Fruit fly (Drosophila melanogaster): ENCODE data around the gene Bet5.

DNA sequence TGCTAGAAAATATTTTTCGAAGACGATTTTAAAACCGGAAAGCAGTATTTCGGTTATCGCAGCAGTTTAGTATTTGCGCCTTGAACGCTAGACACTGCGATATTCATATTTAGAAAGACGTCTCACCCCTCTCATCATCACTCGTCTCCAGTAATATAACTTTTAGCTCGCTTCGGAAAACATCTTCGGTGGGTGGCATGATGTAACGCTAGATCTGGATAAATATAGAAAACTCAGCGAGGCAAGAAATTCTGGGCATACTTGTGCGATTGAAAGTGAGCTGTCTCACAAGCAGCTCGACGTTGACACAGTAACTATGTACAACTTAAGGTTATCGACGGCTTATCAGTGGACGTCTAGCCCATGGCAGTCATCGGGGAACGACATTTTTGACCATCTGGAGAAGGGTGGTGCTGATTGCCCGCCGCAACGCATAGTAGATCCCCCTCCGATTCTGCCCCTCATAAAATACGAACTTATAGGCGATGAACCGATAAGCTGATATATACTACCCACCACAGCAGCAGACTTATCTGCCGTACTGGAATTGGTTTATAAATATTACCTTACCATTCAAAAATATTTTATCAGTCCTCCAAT lies 24.1 kb downstream of the Bet5 start:
- TF ChIP-seq CTCF (optimal IDR thresholded peaks at IDR 0.05) = no peak
- TF ChIP-seq CG8478 (optimal IDR thresholded peaks at IDR 0.05) = no peak
